Fruit fly (Drosophila melanogaster) whole organism, embryonic: Measurements from ENCODE around the gene Tmc.

Source experiments
- Atf3 ChIP-seq: fragments of 200-800 bp; sonication (Bioruptor generic); optimal IDR thresholded peaks from 3 replicates; lab custom pipeline; 2016; ENCODE audit warnings: missing biosample characterization, missing genetic modification characterization
- BEAF-32 ChIP-seq: fragments of 200-800 bp; sonication (Bioruptor generic); optimal IDR thresholded peaks from 3 replicates; lab custom pipeline; 2017; ENCODE audit warnings: missing biosample characterization, missing genetic modification characterization, mild to moderate bottlenecking, moderate library complexity, missing genetic modification reagents
- CG10431 ChIP-seq: fragments of 200-800 bp; sonication (Bioruptor generic); optimal IDR thresholded peaks from 3 replicates; lab custom pipeline; 2018; ENCODE audit warnings: missing biosample characterization, mild to moderate bottlenecking, missing genetic modification characterization
- CG11504 ChIP-seq: fragments of 200-800 bp; sonication (Bioruptor generic); optimal IDR thresholded peaks from 3 replicates; lab custom pipeline; 2019; ENCODE audit warnings: missing biosample characterization, mild to moderate bottlenecking, missing genetic modification characterization, moderate library complexity
- CG11723 ChIP-seq: fragments of 200-800 bp; sonication (Bioruptor generic); optimal IDR thresholded peaks from 2 replicates; lab custom pipeline; 2017; ENCODE audit warnings: missing biosample characterization, mild to moderate bottlenecking, missing genetic modification characterization
- CG1233 ChIP-seq: fragments of 200-800 bp; sonication (Bioruptor generic); optimal IDR thresholded peaks from 4 replicates; lab custom pipeline; 2018; ENCODE audit warnings: missing biosample characterization, mild to moderate bottlenecking, missing genetic modification characterization
- CG12769 ChIP-seq: fragments of 200-800 bp; sonication (Bioruptor generic); optimal IDR thresholded peaks from 2 replicates; lab custom pipeline; 2019; ENCODE audit warnings: missing biosample characterization, mild to moderate bottlenecking, missing genetic modification characterization, moderate library complexity
- CG14050 ChIP-seq: fragments of 200-800 bp; sonication (Bioruptor generic); IDR thresholded peaks from 3 replicates; pipeline ENCODE4 v1.3.6; 2022; ENCODE audit warnings: missing biosample characterization, missing genetic modification characterization
- CG15269 ChIP-seq: fragments of 200-800 bp; sonication (Bioruptor generic); optimal IDR thresholded peaks from 2 replicates; lab custom pipeline; 2018; ENCODE audit warnings: missing biosample characterization, mild to moderate bottlenecking, missing genetic modification characterization, moderate library complexity
- CG17568 ChIP-seq: fragments of 200-800 bp; sonication (Bioruptor generic); optimal IDR thresholded peaks from 2 replicates; lab custom pipeline; 2018; ENCODE audit warnings: missing biosample characterization, mild to moderate bottlenecking, missing genetic modification characterization, moderate library complexity
- CG18764 ChIP-seq: fragments of 200-800 bp; sonication (Bioruptor generic); optimal IDR thresholded peaks from 3 replicates; lab custom pipeline; 2016; ENCODE audit warnings: missing biosample characterization, missing genetic modification characterization
- CG2712 ChIP-seq: fragments of 200-800 bp; optimal IDR thresholded peaks from 3 replicates; lab custom pipeline; 2019; ENCODE audit warnings: missing biosample characterization, mild to moderate bottlenecking, missing genetic modification characterization, moderate library complexity
- CG31365 ChIP-seq: fragments of 200-800 bp; sonication (Bioruptor generic); optimal IDR thresholded peaks from 2 replicates; lab custom pipeline; 2018; ENCODE audit warnings: missing biosample characterization, mild to moderate bottlenecking, missing genetic modification characterization
- CG32772 ChIP-seq: fragments of 200-800 bp; sonication (Bioruptor generic); IDR thresholded peaks from 2 replicates; pipeline ENCODE4 v1.3.6; 2022; ENCODE audit warnings: missing biosample characterization, missing genetic modification characterization
- CG4617 ChIP-seq: fragments of 200-800 bp; sonication (Bioruptor generic); optimal IDR thresholded peaks from 3 replicates; lab custom pipeline; 2016; ENCODE audit warnings: missing biosample characterization, missing genetic modification characterization, borderline replicate concordance
- CG4854 ChIP-seq: fragments of 200-800 bp; sonication (Bioruptor generic); optimal IDR thresholded peaks from 2 replicates; lab custom pipeline; 2016; ENCODE audit warnings: missing biosample characterization, missing genetic modification characterization, inconsistent platforms
- CG5953 ChIP-seq: fragments of 200-800 bp; sonication (Bioruptor generic); IDR thresholded peaks from 2 replicates; pipeline ENCODE4 v1.3.6; 2022; ENCODE audit warnings: missing biosample characterization, missing genetic modification characterization
- CG6272 ChIP-seq: fragments of 200-800 bp; sonication (Bioruptor generic); IDR thresholded peaks from 2 replicates; pipeline ENCODE4 v1.3.6; 2022; ENCODE audit warnings: missing biosample characterization, missing genetic modification characterization
- CG8281 ChIP-seq: fragments of 200-800 bp; sonication (Bioruptor generic); optimal IDR thresholded peaks from 2 replicates; lab custom pipeline; 2018; ENCODE audit warnings: missing biosample characterization, mild to moderate bottlenecking, missing genetic modification characterization, moderate library complexity
- CG8924 ChIP-seq: fragments of 200-800 bp; optimal IDR thresholded peaks from 3 replicates; lab custom pipeline; 2019; ENCODE audit warnings: missing biosample characterization, mild to moderate bottlenecking, missing genetic modification characterization, moderate library complexity
- CG9609 ChIP-seq: fragments of 200-800 bp; sonication (Bioruptor generic); optimal IDR thresholded peaks from 3 replicates; lab custom pipeline; 2016; ENCODE audit warnings: missing biosample characterization, missing genetic modification characterization
- Eip74EF ChIP-seq, 2 experiments: fragments of 200-800 bp in 1 of 2; fragments of >200 bp in 1 of 2; sonication (Bioruptor generic) in 1 of 2; optimal IDR thresholded peaks; 2 replicates each; lab custom pipeline; 2017 to 2019; ENCODE audit warnings: missing biosample characterization in 2 of 2, missing genetic modification characterization in 2 of 2, mild to moderate bottlenecking in 1 of 2, moderate library complexity in 1 of 2
- HLH3B ChIP-seq: fragments of 200-800 bp; sonication (Bioruptor generic); IDR thresholded peaks from 2 replicates; pipeline ENCODE4 v1.3.6; 2022; ENCODE audit warnings: missing biosample characterization, missing genetic modification characterization
- Hr51 ChIP-seq, 2 experiments: fragments of 200-800 bp; sonication (Bioruptor generic); optimal IDR thresholded peaks; 2 replicates in 1 of 2; 3 replicates in 1 of 2; lab custom pipeline; 2016 to 2018; ENCODE audit warnings: missing biosample characterization in 2 of 2, missing genetic modification characterization in 2 of 2, mild to moderate bottlenecking in 1 of 2, moderate library complexity in 1 of 2
- Lim3 ChIP-seq: fragments of 200-800 bp; sonication (Bioruptor generic); IDR thresholded peaks from 2 replicates; pipeline ENCODE4 v1.3.6; 2022; ENCODE audit warnings: missing biosample characterization, missing genetic modification characterization
- Med ChIP-seq: fragments of 200-800 bp; sonication (Bioruptor generic); peaks from one replicate; lab custom pipeline; 2016; ENCODE audit warnings: missing biosample characterization, missing genetic modification characterization, mild to moderate bottlenecking, inconsistent platforms, moderate library complexity
- NC2α ChIP-seq: fragments of 200-800 bp; sonication (Bioruptor generic); optimal IDR thresholded peaks from 2 replicates; lab custom pipeline; 2016; ENCODE audit warnings: missing biosample characterization, missing genetic modification characterization
- Spps ChIP-seq: fragments of 200-800 bp; sonication (Bioruptor generic); optimal IDR thresholded peaks from 2 replicates; lab custom pipeline; 2018; ENCODE audit warnings: missing biosample characterization, mild to moderate bottlenecking, missing genetic modification characterization
- ap ChIP-seq: fragments of 200-800 bp; sonication (Bioruptor generic); IDR thresholded peaks from 2 replicates; pipeline ENCODE4 v1.3.6; 2022; ENCODE audit warnings: missing biosample characterization, missing genetic modification characterization
- ara ChIP-seq: fragments of 200-800 bp; sonication (Bioruptor generic); IDR thresholded peaks from 2 replicates; pipeline ENCODE4 v1.3.6; 2022; ENCODE audit warnings: missing biosample characterization, missing genetic modification characterization
- ash1 ChIP-seq: fragments of 200-800 bp; sonication (Bioruptor generic); optimal IDR thresholded peaks from 2 replicates; lab custom pipeline; 2018; ENCODE audit warnings: missing biosample characterization, mild to moderate bottlenecking, missing genetic modification characterization
- ci ChIP-seq: fragments of 200-800 bp; sonication (Bioruptor generic); IDR thresholded peaks from 3 replicates; pipeline ENCODE4 v1.3.6; 2022; ENCODE audit warnings: missing biosample characterization, missing genetic modification characterization
- dati ChIP-seq: fragments of 200-800 bp; sonication (Bioruptor generic); IDR thresholded peaks from 2 replicates; pipeline ENCODE4 v1.3.6; 2022; ENCODE audit warnings: missing biosample characterization, missing genetic modification characterization
- eve ChIP-seq, 2 experiments: fragments of >200 bp; optimal IDR thresholded peaks; 2 replicates each; lab custom pipeline; 2017; ENCODE audit warnings: missing biosample characterization in 2 of 2, missing genetic modification characterization in 2 of 2
- ftz-f1 ChIP-seq: fragments of 200-800 bp; sonication (Bioruptor generic); optimal IDR thresholded peaks from 2 replicates; lab custom pipeline; 2016; ENCODE audit warnings: missing biosample characterization, missing genetic modification characterization
- gfzf ChIP-seq: fragments of 200-800 bp; sonication (Bioruptor generic); optimal IDR thresholded peaks from 2 replicates; lab custom pipeline; 2016; ENCODE audit warnings: missing biosample characterization, mild to moderate bottlenecking, missing genetic modification characterization, moderate library complexity
- h ChIP-seq: fragments of >200 bp; optimal IDR thresholded peaks from 2 replicates; lab custom pipeline; 2017
- klu ChIP-seq: fragments of 200-800 bp; sonication (Bioruptor generic); IDR thresholded peaks from 2 replicates; pipeline ENCODE4 v1.3.6; 2022; ENCODE audit warnings: missing biosample characterization, missing genetic modification characterization
- lov ChIP-seq, 2 experiments: fragments of 200-800 bp in 1 of 2; fragments of >200 bp in 1 of 2; sonication (Bioruptor generic) in 1 of 2; IDR thresholded peaks in 1 of 2; optimal IDR thresholded peaks in 1 of 2; 2 replicates in 1 of 2; 3 replicates in 1 of 2; pipeline versions ENCODE4 v1.3.6 to Lab custom; 2017 to 2022; ENCODE audit warnings: missing biosample characterization in 1 of 2, missing genetic modification characterization in 1 of 2
- luna ChIP-seq: fragments of 200-800 bp; sonication (Bioruptor generic); optimal IDR thresholded peaks from 2 replicates; lab custom pipeline; 2016; ENCODE audit warnings: missing biosample characterization, missing genetic modification characterization
- otp ChIP-seq: fragments of 200-800 bp; sonication (Bioruptor generic); IDR thresholded peaks from 3 replicates; pipeline ENCODE4, ENCODE4 v1.3.6; 2022; ENCODE audit warnings: missing biosample characterization, missing genetic modification characterization
- pfk ChIP-seq: fragments of 200-800 bp; sonication (Bioruptor generic); optimal IDR thresholded peaks from 2 replicates; lab custom pipeline; 2018; ENCODE audit warnings: missing biosample characterization, mild to moderate bottlenecking, missing genetic modification characterization, moderate library complexity
- pita ChIP-seq: fragments of 200-800 bp; sonication (Bioruptor generic); optimal IDR thresholded peaks from 2 replicates; lab custom pipeline; 2017; ENCODE audit warnings: missing biosample characterization, mild to moderate bottlenecking, missing genetic modification characterization
- salm ChIP-seq: fragments of 200-800 bp; sonication (Bioruptor generic); optimal IDR thresholded peaks from 2 replicates; lab custom pipeline; 2018; ENCODE audit warnings: missing biosample characterization, mild to moderate bottlenecking, missing genetic modification characterization
- toy ChIP-seq: fragments of 200-800 bp; sonication (Bioruptor generic); IDR thresholded peaks from 2 replicates; pipeline ENCODE4 v1.3.6; 2022; ENCODE audit warnings: missing biosample characterization, missing genetic modification characterization
- vvl ChIP-seq: fragments of 200-800 bp; sonication (Bioruptor generic); IDR thresholded peaks from 2 replicates; pipeline ENCODE4 v1.3.6; 2022; ENCODE audit warnings: missing biosample characterization, missing genetic modification characterization
- zen2 ChIP-seq: fragments of 200-800 bp; sonication (Bioruptor generic); IDR thresholded peaks from 3 replicates; pipeline ENCODE4 v1.3.6; 2022; ENCODE audit warnings: missing biosample characterization, missing genetic modification characterization; ENCODE audit not compliant: partially characterized antibody

The Tmc gene

DNA sequence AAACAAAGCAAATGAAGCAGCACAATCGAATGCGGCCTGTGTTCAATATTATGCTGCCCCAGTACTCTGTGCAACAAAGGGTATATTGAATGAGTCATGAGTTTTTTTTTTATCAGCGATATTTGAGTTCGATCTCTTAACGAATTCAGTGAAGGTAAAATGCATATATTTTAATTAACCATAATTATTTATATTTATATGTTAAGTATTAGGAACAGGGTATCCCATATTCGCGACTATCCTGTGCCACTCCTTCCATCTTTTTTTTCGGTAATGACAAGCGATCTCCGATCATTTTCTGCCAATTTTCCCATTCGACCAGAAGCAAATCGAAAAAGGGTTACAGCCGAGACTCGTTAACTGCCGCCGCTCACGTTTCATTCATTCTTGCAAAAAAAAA is 38.5 kb upstream of the Tmc start (continued):
- peak; percentile 40 for TF ChIP-seq Med (GFP tag; lab: Kevin White, UChicago)
- no peak for TF ChIP-seq Lim3
- TF ChIP-seq CG8281 (tag; lab: Kevin White, UChicago): no peak
- TF ChIP-seq CG17568 (GFP tag; lab: Kevin White, UChicago): no peak
- no peak for TF ChIP-seq Spps (tag; lab: Kevin White, UChicago)
- TF ChIP-seq ara (GFP tag; lab: Robert Waterston, UW): no peak
- TF ChIP-seq luna: no peak
- TF ChIP-seq pfk: no peak
- no peak for TF ChIP-seq CG2712 (tag; lab: Kevin White, UChicago)
- TF ChIP-seq CG12769: no peak
- TF ChIP-seq ap (GFP tag; lab: Robert Waterston, UW): no peak
- TF ChIP-seq gfzf: no peak
- TF ChIP-seq vvl (GFP tag; lab: Robert Waterston, UW): peak; percentile 33; the same call in 1 of the 2 replicates
- TF ChIP-seq toy: no peak
- no peak for TF ChIP-seq Eip74EF (GFP tag; optimal IDR thresholded peaks at IDR 0.05; lab: Kevin White, UChicago)
- no peak for TF ChIP-seq lov (optimal IDR thresholded peaks at IDR 0.05; lab: Kevin White, UChicago)
- TF ChIP-seq lov (GFP tag; IDR thresholded peaks at IDR 0.05; lab: Robert Waterston, UW): no peak
- no peak for TF ChIP-seq CG8924 (tag; lab: Kevin White, UChicago)
- no peak for TF ChIP-seq CG32772 (GFP tag; lab: Robert Waterston, UW)
- TF ChIP-seq CG4854 (GFP tag; lab: Kevin White, UChicago): no peak
- no peak for TF ChIP-seq dati (GFP tag; lab: Robert Waterston, UW)
- TF ChIP-seq Hr51 (GFP tag; optimal IDR thresholded peaks at IDR 0.05; lab: Kevin White, UChicago): no peak
- TF ChIP-seq zen2 (GFP tag; lab: Robert Waterston, UW): no peak
- no peak for TF ChIP-seq CG5953 (GFP tag; lab: Robert Waterston, UW)
- no peak for TF ChIP-seq BEAF-32
- no peak for TF ChIP-seq CG6272 (GFP tag; lab: Robert Waterston, UW)
- no peak for TF ChIP-seq CG18764 (GFP tag; lab: Kevin White, UChicago)
- TF ChIP-seq CG9609 (GFP tag; lab: Kevin White, UChicago): no peak
- TF ChIP-seq ash1: no peak
- TF ChIP-seq CG31365 (tag; lab: Kevin White, UChicago): no peak
- TF ChIP-seq CG1233 (GFP tag; lab: Kevin White, UChicago): no peak
- no peak for TF ChIP-seq eve (GFP tag; optimal IDR thresholded peaks at IDR 0.05; lab: Kevin White, UChicago)
- no peak for TF ChIP-seq CG14050 (GFP tag; lab: Robert Waterston, UW)
- TF ChIP-seq otp (GFP tag; lab: Robert Waterston, UW): no peak
- TF ChIP-seq h (lab: Kevin White, UChicago): no peak
- no peak for TF ChIP-seq CG15269 (tag; lab: Kevin White, UChicago)
- no peak for TF ChIP-seq salm (tag; lab: Kevin White, UChicago)
- TF ChIP-seq HLH3B: 0 out of 2 replicates have a peak, but pooled peaks have one; percentile 33
- TF ChIP-seq ftz-f1 (GFP tag; lab: Kevin White, UChicago): no peak
- no peak for TF ChIP-seq CG10431
- no peak for TF ChIP-seq klu (GFP tag; lab: Robert Waterston, UW)
- peak; percentile 14 for TF ChIP-seq CG11504
- no peak for TF ChIP-seq pita (GFP tag; lab: Kevin White, UChicago)
- no peak for TF ChIP-seq NC2α (GFP tag; lab: Kevin White, UChicago)
- TF ChIP-seq Atf3 (GFP tag; lab: Kevin White, UChicago): no peak
- 0 out of 3 replicates have a peak, but pooled peaks have one; percentile 32 for TF ChIP-seq ci
- no peak for TF ChIP-seq CG11723 (GFP tag; lab: Kevin White, UChicago)
- TF ChIP-seq CG4617 (GFP tag; lab: Kevin White, UChicago): no peak
